Worm (Caenorhabditis elegans): ENCODE measurements around the gene dtmk-1.

The dtmk-1 gene

DNA sequence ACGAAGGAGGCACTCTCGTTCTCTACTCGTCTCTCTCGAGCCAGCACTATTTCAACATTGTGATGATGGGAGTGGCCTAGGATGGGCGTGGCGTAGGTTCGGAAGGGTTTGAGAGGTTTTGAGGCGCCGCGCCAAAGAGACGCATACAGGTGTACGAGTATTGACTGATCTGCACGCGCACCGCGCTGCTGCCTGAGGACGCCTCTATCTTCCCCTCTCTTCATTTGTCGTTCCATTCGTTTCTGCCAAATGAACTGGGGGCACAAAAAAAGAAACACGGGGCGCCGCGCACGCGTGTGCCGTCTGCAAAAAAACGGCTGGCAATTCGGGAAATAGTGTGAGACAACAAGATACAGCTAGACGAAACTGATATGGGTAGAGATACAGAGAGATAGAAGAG is 49.1 kb upstream of the dtmk-1 start, which contains the start of gene lec-2 (continued):
- TF ChIP-seq aha-1 (tag) = peak; percentile 84
- no peak for TF ChIP-seq zip-2 (tag; optimal IDR thresholded peaks at IDR 0.05)
- TF ChIP-seq dve-1 (tag; optimal IDR thresholded peaks at IDR 0.05; ENCODE audit: insufficient read depth) = peak; percentile 10
- TF ChIP-seq mep-1 (tag; optimal IDR thresholded peaks at IDR 0.05) = peak; percentile 11
- TF ChIP-seq duxl-1 (tag; optimal IDR thresholded peaks at IDR 0.05; ENCODE audit: poor library complexity) = no peak
- peak; percentile 42 for TF ChIP-seq nhr-28 (tag; optimal IDR thresholded peaks at IDR 0.05)

DNA sequence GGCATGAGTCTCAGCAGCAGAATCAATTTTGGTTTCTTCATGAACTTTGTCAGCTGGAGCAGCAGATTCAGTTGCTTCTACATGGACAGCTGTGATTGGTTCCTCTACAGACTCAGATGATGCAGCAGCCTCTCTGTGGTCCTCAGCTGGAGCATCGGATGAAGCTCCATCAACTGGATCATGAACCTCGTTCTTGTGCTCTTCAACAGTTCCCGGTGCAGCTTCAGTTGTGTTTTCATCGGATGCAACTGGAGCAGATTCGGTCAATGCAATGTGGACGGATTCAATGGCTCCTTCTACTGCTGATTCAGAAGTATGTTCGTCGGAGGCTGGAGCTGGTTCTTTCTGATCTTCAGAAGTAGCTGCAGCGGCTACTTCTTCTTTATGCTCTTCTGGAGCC is 47.5 kb upstream of the dtmk-1 start:
- TF ChIP-seq unc-62 (GFP tag; optimal IDR thresholded peaks at IDR 0.05 in 1 of 2) = peak in 1 of 2 experiments; percentile 72
- TF ChIP-seq unc-62 (tag; optimal IDR thresholded peaks at IDR 0.05) = no peak
- no peak for TF ChIP-seq zfp-3 (GFP tag; conservative IDR thresholded peaks at IDR 0.05)

DNA sequence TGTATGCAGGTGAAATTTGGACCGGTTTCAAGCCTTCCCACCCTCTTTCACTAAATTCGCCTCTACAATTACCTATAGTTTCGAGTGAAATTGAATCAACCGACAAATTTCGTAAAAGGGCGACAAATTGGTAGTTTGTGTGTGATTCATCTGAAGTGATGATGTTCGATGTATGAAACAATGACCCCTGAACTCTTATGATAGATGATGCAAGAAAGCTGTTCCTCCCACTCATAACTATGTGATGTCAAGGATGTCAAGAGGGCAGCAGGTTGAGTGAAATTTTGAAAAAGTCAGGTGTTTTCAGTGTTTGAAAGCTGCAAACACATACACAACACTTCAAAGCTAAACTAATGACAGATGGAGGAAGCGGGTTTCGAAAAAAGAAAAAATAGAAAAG is 45.6 kb upstream of the dtmk-1 start:
- TF ChIP-seq unc-62 (GFP tag; optimal IDR thresholded peaks at IDR 0.05 in 1 of 2) = peak in 1 of 2 experiments; percentile 57
- TF ChIP-seq unc-62 (tag; optimal IDR thresholded peaks at IDR 0.05) = no peak
- TF ChIP-seq tra-1 (GFP tag; IDR thresholded peaks at IDR 0.05) = 0 out of 2 replicates have a peak, but pooled peaks have one; percentile 6
- peak; percentile 75 for TF ChIP-seq nhr-11 (tag; optimal IDR thresholded peaks at IDR 0.05)
- TF ChIP-seq nhr-237 (tag; optimal IDR thresholded peaks at IDR 0.05) = no peak

DNA sequence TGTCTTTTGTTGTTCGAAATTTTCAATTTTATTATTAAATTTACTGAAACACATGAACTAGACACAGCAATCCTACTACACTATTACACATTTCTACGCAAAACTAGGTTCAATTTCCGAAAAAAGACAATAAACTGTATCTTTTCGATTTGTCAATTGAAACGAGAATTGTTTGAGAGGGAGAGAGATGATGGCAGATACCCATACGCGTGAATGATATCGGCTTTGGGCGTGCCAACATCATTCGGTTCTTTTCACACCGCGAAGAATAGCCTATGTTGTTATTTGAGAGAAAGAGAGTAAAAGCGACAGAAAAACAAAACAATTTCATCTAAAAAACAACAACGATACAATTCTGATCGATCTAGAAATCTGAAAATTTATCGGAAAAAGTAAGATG is 44.8 kb upstream of the dtmk-1 start:
- TF ChIP-seq dmd-6 (GFP tag; IDR thresholded peaks at IDR 0.05) (peak; percentile 16; the same call in 1 of the 2 replicates), dve-1 (tag; optimal IDR thresholded peaks at IDR 0.05; ENCODE audit: insufficient read depth) (peak; percentile 28), egl-27 (tag; optimal IDR thresholded peaks at IDR 0.05) (no peak), nhr-28 (tag; optimal IDR thresholded peaks at IDR 0.05) (peak; percentile 2), daf-19 (GFP tag; conservative IDR thresholded peaks at IDR 0.05) (no peak), unc-62 (GFP tag; optimal IDR thresholded peaks at IDR 0.05 in 1 of 2) (peak in 1 of 2 experiments; percentile 78), unc-62 (tag; optimal IDR thresholded peaks at IDR 0.05) (no peak), mxl-3 (GFP tag; optimal IDR thresholded peaks at IDR 0.05) (peak; percentile 29), skn-1 (tag; optimal IDR thresholded peaks at IDR 0.05) (no peak)

- TF ChIP-seq aha-1 (tag) (peak; percentile 88), zfp-2 (tag; optimal IDR thresholded peaks at IDR 0.05) (no peak)
Measured at ce11 chrII:10010914-10011313, 44.0 kb upstream of the dtmk-1 start.

ce11 chrII:10008552-10008951 is 41.7 kb upstream of the dtmk-1 start:
- TF ChIP-seq R02D3.7 (tag; optimal IDR thresholded peaks at IDR 0.05) = no peak
- TF ChIP-seq aha-1 (tag) = peak; percentile 94
- TF ChIP-seq pqm-1 (tag; optimal IDR thresholded peaks at IDR 0.05) = no peak
- no peak for TF ChIP-seq nhr-25 (tag; optimal IDR thresholded peaks at IDR 0.05; ENCODE audit: borderline replicate concordance, insufficient read depth)
- TF ChIP-seq Y75B8A.6 (GFP tag; IDR thresholded peaks at IDR 0.05) = no peak
- no peak for TF ChIP-seq zfp-3 (GFP tag; conservative IDR thresholded peaks at IDR 0.05)
- TF ChIP-seq daf-16 (GFP tag; optimal IDR thresholded peaks at IDR 0.05) = no peak
- TF ChIP-seq daf-16 (tag; optimal IDR thresholded peaks at IDR 0.05) = no peak
- TF ChIP-seq sdz-12 (GFP tag; optimal IDR thresholded peaks at IDR 0.05) = no peak
- TF ChIP-seq lin-29 (GFP tag; IDR thresholded peaks at IDR 0.05) = no peak

DNA sequence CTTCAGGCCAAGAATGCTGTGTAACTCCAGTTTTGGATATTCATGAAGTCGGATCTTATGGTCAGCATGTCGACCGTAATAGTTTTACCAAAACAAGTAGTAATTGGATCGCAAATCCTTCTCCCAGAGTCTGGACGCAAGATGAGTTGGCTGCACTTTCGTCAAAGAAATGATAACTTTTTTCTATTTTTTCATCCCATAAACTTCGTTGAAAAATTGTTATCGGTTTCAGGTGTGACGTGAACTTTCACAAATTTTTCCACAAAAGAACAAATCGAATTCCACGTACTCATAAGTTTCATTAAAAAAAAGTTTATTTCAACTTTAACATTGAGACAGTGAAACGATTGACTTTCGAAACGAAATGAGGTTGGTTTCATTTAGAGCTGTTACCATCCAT is 41.0 kb upstream of the dtmk-1 start, which contains the start of gene ZK892.5:
TSS of gene ZK892.5 (plus strand) at position 301 of the 400 bp plus-strand sequence.
- TF ChIP-seq zfp-2 (tag; optimal IDR thresholded peaks at IDR 0.05) = no peak
- no peak for TF ChIP-seq nhr-25 (tag; optimal IDR thresholded peaks at IDR 0.05; ENCODE audit: borderline replicate concordance, insufficient read depth)
- no peak for TF ChIP-seq ZK337.2 (GFP tag; IDR thresholded peaks at IDR 0.05)
- no peak for TF ChIP-seq ces-1 (GFP tag; optimal IDR thresholded peaks at IDR 0.05)
- no peak for TF ChIP-seq ZK546.5 (tag; optimal IDR thresholded peaks at IDR 0.05)
- no peak for TF ChIP-seq madf-9 (GFP tag; conservative IDR thresholded peaks at IDR 0.05)

All from whole organism, L4 larva.